Worm (Caenorhabditis elegans): ENCODE results near the gene srh-279.

srh-279 gene

DNA sequence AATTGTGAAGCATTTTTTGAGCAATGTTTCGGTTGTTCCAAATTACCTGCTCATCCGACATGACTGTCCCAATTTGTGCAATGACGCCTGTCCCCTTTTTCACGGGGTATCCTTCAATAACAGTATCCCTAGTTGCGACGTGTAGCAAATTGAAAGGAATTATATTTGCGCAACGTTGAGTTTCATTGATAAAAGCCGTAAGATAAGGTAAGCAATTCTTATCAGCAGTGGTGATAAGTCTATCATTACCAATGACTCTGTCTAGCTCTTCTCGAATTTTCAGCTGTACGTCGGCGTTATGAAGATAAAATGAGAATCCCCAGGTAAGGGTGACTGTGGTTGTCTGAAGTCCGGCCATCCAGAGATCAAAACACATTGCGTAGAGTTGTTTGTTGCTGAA lies 18.1 kb upstream of the srh-279 start:
- TF ChIP-seq him-1 (tag; optimal IDR thresholded peaks at IDR 0.05) (no peak), W03F9.2 (tag; optimal IDR thresholded peaks at IDR 0.05) (no peak)

ce11 chrV:16175227-16175626 lies 17.0 kb upstream of the srh-279 start:
- TF ChIP-seq dao-5 (tag; optimal IDR thresholded peaks at IDR 0.05) (no peak), him-1 (tag; optimal IDR thresholded peaks at IDR 0.05) (no peak), W03F9.2 (tag; optimal IDR thresholded peaks at IDR 0.05) (no peak)

DNA sequence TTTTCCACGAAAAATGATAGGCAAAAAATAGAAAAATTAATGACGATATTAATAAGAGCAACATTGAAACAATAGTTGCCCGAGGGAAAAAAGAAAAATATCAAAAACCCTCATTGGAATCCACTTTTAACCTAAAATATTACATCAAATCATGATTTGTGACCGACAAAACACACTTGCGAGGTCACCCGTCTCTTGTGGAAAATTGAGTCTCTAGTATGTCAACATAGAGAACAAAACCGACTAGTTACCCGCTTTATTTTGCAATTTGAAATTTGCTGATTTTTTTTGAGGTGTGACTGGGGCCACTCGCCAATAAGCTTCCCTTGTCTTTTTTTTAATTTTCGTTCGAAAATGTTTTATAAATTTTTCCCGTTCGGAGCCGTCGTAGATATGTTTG lies 16.5 kb upstream of the srh-279 start, which contains the start of gene cyp-33D1:
Gene cyp-33D1 (minus strand): TSS at position 101 of the 400 bp plus-strand sequence.
- TF ChIP-seq dao-5 (tag; optimal IDR thresholded peaks at IDR 0.05) (no peak), W03F9.2 (tag; optimal IDR thresholded peaks at IDR 0.05) (no peak), him-1 (tag; optimal IDR thresholded peaks at IDR 0.05) (no peak)

DNA sequence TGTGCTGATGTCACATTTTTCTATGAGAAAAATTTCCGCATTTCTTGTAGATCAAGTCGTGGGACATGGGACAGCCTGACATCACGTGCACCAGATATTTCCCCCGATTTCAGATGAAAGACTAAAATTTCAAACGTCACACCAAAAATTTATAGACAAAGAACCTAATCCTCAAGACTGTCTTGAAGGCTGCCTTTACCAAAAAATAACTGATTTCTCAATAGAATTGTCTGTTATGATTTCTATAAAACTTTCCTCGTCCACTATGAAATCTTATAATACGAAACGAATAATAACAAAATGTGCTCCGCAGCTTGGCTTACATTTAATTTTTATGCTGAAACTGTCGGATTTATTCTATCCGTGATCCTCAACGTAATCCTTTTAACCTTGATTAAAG lies 11.9 kb upstream of the srh-279 start, which contains the start of gene str-106:
Gene str-106 (plus strand): TSS at position 301 of the 400 bp plus-strand sequence.
- TF ChIP-seq W03F9.2 (tag; optimal IDR thresholded peaks at IDR 0.05) (no peak), him-1 (tag; optimal IDR thresholded peaks at IDR 0.05) (no peak), dao-5 (tag; optimal IDR thresholded peaks at IDR 0.05) (no peak)

ce11 chrV:16182110-16182509 lies 10.1 kb upstream of the srh-279 start, which contains the start of gene srz-13:
TSS of gene srz-13 (plus strand) at chrV:16182410.
- TF ChIP-seq him-1 (tag; optimal IDR thresholded peaks at IDR 0.05) (no peak), W03F9.2 (tag; optimal IDR thresholded peaks at IDR 0.05) (no peak), dao-5 (tag; optimal IDR thresholded peaks at IDR 0.05) (no peak)

- no peak for TF ChIP-seq him-1 (tag; optimal IDR thresholded peaks at IDR 0.05)
- no peak for TF ChIP-seq W03F9.2 (tag; optimal IDR thresholded peaks at IDR 0.05)
- no peak for TF ChIP-seq dao-5 (tag; optimal IDR thresholded peaks at IDR 0.05)
These were observed 9.3 kb upstream of the srh-279 start, which contains the start of gene srh-277 for ce11 chrV:16182918-16183317. TSS of gene srh-277 (plus strand) at chrV:16183218.

DNA sequence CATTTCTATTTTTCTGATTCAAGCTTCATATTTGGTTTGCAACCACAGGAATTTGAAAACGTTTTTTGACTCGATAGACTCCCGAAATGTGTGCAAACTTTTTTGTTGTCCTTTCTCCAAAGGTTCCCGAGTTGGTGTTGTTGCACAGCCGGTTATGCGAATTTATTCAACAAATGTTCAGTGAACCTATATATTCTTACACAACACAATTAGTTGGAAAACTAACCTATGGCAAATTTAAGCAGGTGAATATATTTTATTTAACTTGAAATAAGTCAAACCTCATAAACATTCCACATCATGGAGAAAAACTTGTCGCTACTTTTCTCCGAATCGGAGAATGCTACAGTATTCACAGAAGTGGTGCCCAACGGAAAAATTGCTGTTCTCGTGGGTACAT lies 8.9 kb upstream of the srh-279 start, which contains the start of gene srz-14:
Gene srz-14 (plus strand): TSS at position 301 of the 400 bp plus-strand sequence.
- TF ChIP-seq dao-5 (tag; optimal IDR thresholded peaks at IDR 0.05) (no peak), him-1 (tag; optimal IDR thresholded peaks at IDR 0.05) (no peak), W03F9.2 (tag; optimal IDR thresholded peaks at IDR 0.05) (no peak)

- TF ChIP-seq W03F9.2 (tag; optimal IDR thresholded peaks at IDR 0.05) = no peak
- TF ChIP-seq him-1 (tag; optimal IDR thresholded peaks at IDR 0.05) = no peak
- no peak for TF ChIP-seq dao-5 (tag; optimal IDR thresholded peaks at IDR 0.05)
These were observed 1.7 kb upstream of the srh-279 start, which contains the start of gene srh-281 for ce11 chrV:16190485-16190884. TSS of gene srh-281 (plus strand) at chrV:16190785.

- TF ChIP-seq him-1 (tag; optimal IDR thresholded peaks at IDR 0.05) = no peak
- no peak for TF ChIP-seq dao-5 (tag; optimal IDR thresholded peaks at IDR 0.05)
- TF ChIP-seq W03F9.2 (tag; optimal IDR thresholded peaks at IDR 0.05) = no peak
These were observed 2.4 kb downstream of the srh-279 start, which contains the start of gene rabr-4 for ce11 chrV:16194639-16195038. TSS of gene rabr-4 (plus strand) at chrV:16194939.

DNA sequence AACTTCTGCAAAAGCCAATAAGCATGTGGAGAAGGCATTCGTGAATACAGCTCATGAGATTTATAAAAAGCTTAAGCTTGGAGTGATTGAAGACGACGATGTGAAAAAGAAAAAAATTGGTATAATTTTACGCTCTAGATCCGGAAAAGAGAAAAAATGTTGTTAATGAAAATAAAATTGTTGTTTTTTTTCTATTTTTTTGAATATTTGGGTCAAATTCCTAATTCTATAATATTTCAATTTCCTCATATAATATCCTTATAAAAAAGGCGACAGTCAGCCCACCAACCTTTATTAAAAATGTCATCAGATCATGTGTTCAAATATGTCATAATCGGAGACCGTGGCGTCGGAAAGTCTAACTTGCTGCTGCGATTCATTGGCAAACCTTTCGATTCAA lies 3.2 kb downstream of the srh-279 start, which contains the start of gene rabr-3:
Gene rabr-3 (plus strand): TSS at position 301 of the 400 bp plus-strand sequence.
- TF ChIP-seq dao-5 (tag; optimal IDR thresholded peaks at IDR 0.05) (no peak), him-1 (tag; optimal IDR thresholded peaks at IDR 0.05) (no peak), W03F9.2 (tag; optimal IDR thresholded peaks at IDR 0.05) (no peak)

ce11 chrV:16198016-16198415 lies 5.8 kb downstream of the srh-279 start, which contains the start of gene F11A5.5:
TSS of gene F11A5.5 (plus strand) at chrV:16198316.
- TF ChIP-seq W03F9.2 (tag; optimal IDR thresholded peaks at IDR 0.05) (no peak), him-1 (tag; optimal IDR thresholded peaks at IDR 0.05) (no peak), dao-5 (tag; optimal IDR thresholded peaks at IDR 0.05) (no peak)

ce11 chrV:16201730-16202129 lies 9.5 kb downstream of the srh-279 start, which contains the start of gene F11A5.17:
TSS of gene F11A5.17 (plus strand) at chrV:16202030.
- no peak for TF ChIP-seq him-1 (tag; optimal IDR thresholded peaks at IDR 0.05)
- no peak for TF ChIP-seq W03F9.2 (tag; optimal IDR thresholded peaks at IDR 0.05)

DNA sequence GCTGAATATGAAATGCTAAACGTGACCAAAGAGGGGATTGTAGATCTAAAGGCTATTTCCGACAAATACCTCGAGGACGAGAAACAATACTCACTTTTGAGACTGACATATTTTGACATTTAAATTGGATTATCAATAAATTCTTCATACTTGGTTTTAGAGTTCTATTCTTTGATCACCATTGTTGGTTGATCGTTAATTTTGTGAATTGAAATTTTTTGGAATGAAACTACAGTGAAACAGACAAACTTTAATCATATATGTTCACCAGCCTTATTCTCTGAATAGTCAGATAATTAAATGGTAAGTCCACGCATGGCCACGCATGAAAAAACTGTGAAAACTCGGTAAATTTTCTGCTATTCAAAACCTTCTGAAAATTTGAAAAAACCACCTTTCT lies 10.4 kb downstream of the srh-279 start, which contains the start of gene F11A5.18:
Gene F11A5.18 (plus strand): TSS at position 301 of the 400 bp plus-strand sequence.
- TF ChIP-seq W03F9.2 (tag; optimal IDR thresholded peaks at IDR 0.05) = no peak
- no peak for TF ChIP-seq dao-5 (tag; optimal IDR thresholded peaks at IDR 0.05)
- TF ChIP-seq him-1 (tag; optimal IDR thresholded peaks at IDR 0.05) = no peak

DNA sequence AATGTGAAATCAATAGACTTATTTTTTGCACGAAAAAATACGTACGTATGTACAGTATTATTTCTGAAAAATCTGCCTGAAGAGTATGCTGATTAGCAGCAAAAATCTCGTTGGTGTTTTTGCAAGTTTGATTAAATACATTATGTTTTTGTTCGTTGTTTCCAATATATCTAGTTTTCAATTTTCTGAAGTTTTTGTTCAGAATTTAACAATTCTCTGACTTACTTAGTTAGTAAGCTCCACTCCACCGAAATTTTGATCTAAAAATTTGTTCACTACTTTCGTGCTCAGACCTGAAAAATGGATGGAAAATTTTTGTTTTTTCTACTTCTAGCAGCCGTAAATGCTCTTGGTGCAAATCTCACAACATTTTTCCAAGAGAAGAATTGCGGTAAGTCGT lies 12.7 kb downstream of the srh-279 start, which contains the start of gene irld-26:
Gene irld-26 (plus strand): TSS at position 301 of the 400 bp plus-strand sequence.
- TF ChIP-seq dao-5 (tag; optimal IDR thresholded peaks at IDR 0.05) (no peak), him-1 (tag; optimal IDR thresholded peaks at IDR 0.05) (no peak), W03F9.2 (tag; optimal IDR thresholded peaks at IDR 0.05) (no peak)

- TF ChIP-seq W03F9.2 (tag; optimal IDR thresholded peaks at IDR 0.05) = no peak
- TF ChIP-seq him-1 (tag; optimal IDR thresholded peaks at IDR 0.05) = no peak
- no peak for TF ChIP-seq dao-5 (tag; optimal IDR thresholded peaks at IDR 0.05)
These were observed 17.6 kb downstream of the srh-279 start, which contains the start of gene oac-15 for ce11 chrV:16209837-16210236. TSS of gene oac-15 (minus strand) at chrV:16209937.
